Worm (Caenorhabditis elegans): ENCODE data around the gene T05C7.5.

ce11 chrIV:80943-81342, 22.2 kb upstream of the T05C7.5 start:
- TF ChIP-seq dao-5 (tag; optimal IDR thresholded peaks at IDR 0.05) (no peak), him-1 (tag; optimal IDR thresholded peaks at IDR 0.05) (no peak), W03F9.2 (tag; optimal IDR thresholded peaks at IDR 0.05) (no peak)

All from whole organism, L4/young adult.